Worm (Caenorhabditis elegans): ENCODE results near the gene dgk-1.

DNA sequence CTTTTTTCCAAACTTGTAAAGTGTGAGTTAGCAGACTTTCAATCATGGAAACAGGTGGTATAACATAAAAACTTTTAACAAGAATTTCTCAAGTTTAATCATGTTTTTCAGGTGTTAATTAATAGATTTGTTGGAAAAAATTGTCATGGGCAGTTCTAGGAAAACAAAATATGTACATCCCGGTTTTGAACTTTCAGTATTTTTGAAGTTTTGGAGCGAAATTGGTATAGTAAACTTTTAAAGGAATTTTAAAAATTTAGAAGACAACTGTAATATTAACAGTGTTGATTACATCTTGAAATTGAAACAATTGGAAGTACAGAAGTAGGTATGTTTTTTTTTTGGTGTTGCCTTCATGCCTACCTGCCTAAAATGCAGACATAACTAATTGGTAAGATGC lies 3.4 kb upstream of the dgk-1 start:
- TF ChIP-seq him-1 (tag; optimal IDR thresholded peaks at IDR 0.05), result no peak
- TF ChIP-seq W03F9.2 (tag; optimal IDR thresholded peaks at IDR 0.05), result no peak
